Fruit fly (Drosophila melanogaster): ENCODE results near the gene CG8043.

CG8043 gene

dm6 chr3R:8659907-8660660, 16.6 kb upstream of the CG8043 start (continued):
- peak; percentile 2 for TF ChIP-seq Elba2 (GFP tag; optimal IDR thresholded peaks at IDR 0.05)
- TF ChIP-seq CG12104 (GFP tag; optimal IDR thresholded peaks at IDR 0.05) = no peak
- no peak for TF ChIP-seq crc (GFP tag; optimal IDR thresholded peaks at IDR 0.05)
- TF ChIP-seq tgo (GFP tag; IDR thresholded peaks at IDR 0.05) = peak; percentile 30; the same call in 1 of the 3 replicates
- TF ChIP-seq slou (GFP tag; optimal IDR thresholded peaks at IDR 0.05) = peak; percentile 46
- TF ChIP-seq sd (tag; optimal IDR thresholded peaks at IDR 0.05) = peak; percentile 25
- TF ChIP-seq abd-A (tag; optimal IDR thresholded peaks at IDR 0.05) = peak; percentile 8
- no peak for TF ChIP-seq ase (GFP tag; IDR thresholded peaks at IDR 0.05)
- no peak for TF ChIP-seq cato (GFP tag; optimal IDR thresholded peaks at IDR 0.05; ENCODE audit: borderline replicate concordance)
- TF ChIP-seq CG32767 (GFP tag; IDR thresholded peaks at IDR 0.05) = peak; percentile 47
- TF ChIP-seq CG17912 (GFP tag; optimal IDR thresholded peaks at IDR 0.05) = peak; percentile 32
- TF ChIP-seq CG9797 (GFP tag; optimal IDR thresholded peaks at IDR 0.05) = peak; percentile 78
- peak; percentile 0 for TF ChIP-seq slp2 (GFP tag; optimal IDR thresholded peaks at IDR 0.05)
- TF ChIP-seq Taf1 (GFP tag; IDR thresholded peaks at IDR 0.05) = no peak
- peak; percentile 16 for TF ChIP-seq CG18764 (GFP tag; optimal IDR thresholded peaks at IDR 0.05)
- TF ChIP-seq CG43689 (GFP tag; IDR thresholded peaks at IDR 0.05) = no peak
- peak; percentile 92 for TF ChIP-seq CG6791 (GFP tag; IDR thresholded peaks at IDR 0.05; ENCODE audit: partially characterized antibody)
- TF ChIP-seq CG30020 (tag; optimal IDR thresholded peaks at IDR 0.05) = peak; percentile 42
- peak; percentile 32 for TF ChIP-seq CG7839 (tag; optimal IDR thresholded peaks at IDR 0.05)
- peak; percentile 69 for TF ChIP-seq Hey (tag; optimal IDR thresholded peaks at IDR 0.05)
- TF ChIP-seq Dad (GFP tag; optimal IDR thresholded peaks at IDR 0.05) = peak; percentile 65
- peak; percentile 12 for TF ChIP-seq CG13296 (GFP tag; optimal IDR thresholded peaks at IDR 0.05)
- 0 out of 2 replicates have a peak, but pooled peaks have one; percentile 20 for TF ChIP-seq ranshi (GFP tag; IDR thresholded peaks at IDR 0.05)
- TF ChIP-seq gsb-n (tag; optimal IDR thresholded peaks at IDR 0.05) = peak; percentile 77
- TF ChIP-seq CG15514 (GFP tag; optimal IDR thresholded peaks at IDR 0.05) = peak; percentile 96
- TF ChIP-seq Sry-β (GFP tag; optimal IDR thresholded peaks at IDR 0.05) = no peak
- TF ChIP-seq vnd (GFP tag; IDR thresholded peaks at IDR 0.05; ENCODE audit: partially characterized antibody) = peak; percentile 75
- TF ChIP-seq Atf6 (GFP tag; IDR thresholded peaks at IDR 0.05) = peak; percentile 30; the same call in 1 of the 2 replicates
- TF ChIP-seq gem (tag; optimal IDR thresholded peaks at IDR 0.05) = peak; percentile 28
- TF ChIP-seq CG9932 (GFP tag; IDR thresholded peaks at IDR 0.05) = peak; percentile 66
- peak; percentile 62 for TF ChIP-seq grau (tag; optimal IDR thresholded peaks at IDR 0.05)
- 0 out of 2 replicates have a peak, but pooled peaks have one; percentile 17 for TF ChIP-seq Ada2b (GFP tag; IDR thresholded peaks at IDR 0.05)
- peak; percentile 54 for TF ChIP-seq onecut (GFP tag; IDR thresholded peaks at IDR 0.05)
- peak; percentile 55 for TF ChIP-seq CG8290 (GFP tag; optimal IDR thresholded peaks at IDR 0.05)
- TF ChIP-seq CG8290 (tag; optimal IDR thresholded peaks at IDR 0.05) = peak in 1 of 2 experiments; percentile 89
- TF ChIP-seq nmo (GFP tag; optimal IDR thresholded peaks at IDR 0.05) = peak; percentile 64
- peak; percentile 12 for TF ChIP-seq HLH54F (GFP tag; optimal IDR thresholded peaks at IDR 0.05)
- TF ChIP-seq unpg (GFP tag; optimal IDR thresholded peaks at IDR 0.05) = peak; percentile 40
- TF ChIP-seq sna (GFP tag; IDR thresholded peaks at IDR 0.05; ENCODE audit: partially characterized antibody) = peak; percentile 81
- TF ChIP-seq Mes4 (GFP tag; optimal IDR thresholded peaks at IDR 0.05) = peak; percentile 26
- no peak for TF ChIP-seq Nf-YB (GFP tag; optimal IDR thresholded peaks at IDR 0.05)
- TF ChIP-seq pzg (GFP tag; optimal IDR thresholded peaks at IDR 0.05) = peak; percentile 99
- peak; percentile 5 for TF ChIP-seq Chrac-16 (GFP tag; optimal IDR thresholded peaks at IDR 0.05)
- TF ChIP-seq CG4730 (GFP tag; IDR thresholded peaks at IDR 0.05) = no peak
- peak; percentile 61 for TF ChIP-seq Fer1 (GFP tag; optimal IDR thresholded peaks at IDR 0.05)
- TF ChIP-seq org-1 (GFP tag; optimal IDR thresholded peaks at IDR 0.05) = no peak
- peak; percentile 97 for TF ChIP-seq Ets97D (GFP tag; optimal IDR thresholded peaks at IDR 0.05)
- peak; percentile 84 for TF ChIP-seq Ets65A (GFP tag)
- peak; percentile 23 for TF ChIP-seq CG10654 (GFP tag; optimal IDR thresholded peaks at IDR 0.05)
- TF ChIP-seq CG8765 (GFP tag; IDR thresholded peaks at IDR 0.05) = 0 out of 2 replicates have a peak, but pooled peaks have one; percentile 18
